Fruit fly (Drosophila melanogaster) whole organism, pupa: ENCODE measurements around the gene CG34280.

Experiments
- CG15710 ChIP-seq: fragments of 200-800 bp; sonication (Bioruptor generic); optimal IDR thresholded peaks from 2 replicates; lab custom pipeline; 2018; ENCODE audit warnings: missing biosample characterization, mild to moderate bottlenecking, missing genetic modification characterization, moderate library complexity
- CG4496 ChIP-seq: fragments of 200-800 bp; sonication (Bioruptor generic); IDR thresholded peaks from 3 replicates; pipeline ENCODE4 v1.3.6; 2022; ENCODE audit warnings: missing biosample characterization, missing genetic modification characterization
- D1 ChIP-seq: fragments of 200-800 bp; sonication (Bioruptor generic); optimal IDR thresholded peaks from 2 replicates; lab custom pipeline; 2018; ENCODE audit warnings: missing biosample characterization, mild to moderate bottlenecking, missing genetic modification characterization, moderate library complexity
- EcR ChIP-seq: fragments of 200-800 bp; sonication (Bioruptor generic); optimal IDR thresholded peaks from 3 replicates; lab custom pipeline; 2019; ENCODE audit warnings: missing biosample characterization, missing genetic modification characterization, mild to moderate bottlenecking, moderate library complexity, missing genetic modification reagents
- Snoo ChIP-seq: fragments of 200-800 bp; sonication (Bioruptor generic); optimal IDR thresholded peaks from 3 replicates; lab custom pipeline; 2017; ENCODE audit warnings: missing biosample characterization, mild to moderate bottlenecking, missing genetic modification characterization, inconsistent platforms

DNA sequence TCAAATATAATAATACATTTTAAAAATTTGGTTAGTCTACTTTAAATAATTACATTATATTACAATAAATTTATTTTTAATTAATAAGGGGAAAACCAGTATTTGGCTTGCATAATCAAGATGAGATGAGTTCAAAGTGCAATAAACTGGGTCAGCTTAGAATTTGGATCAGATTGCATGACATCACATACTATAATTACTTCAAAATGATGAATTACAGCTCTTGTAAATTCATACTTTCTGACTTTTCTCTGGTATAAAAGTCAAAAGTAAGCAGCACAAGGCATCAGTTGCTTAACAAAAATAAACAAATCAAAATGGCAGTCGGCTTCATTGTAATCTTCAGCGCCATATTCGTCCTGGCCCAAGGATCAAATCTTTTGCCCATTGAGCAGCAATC lies 13.6 kb upstream of the CG34280 start, which contains the start of gene CG33333:
- TF ChIP-seq D1 (tag; lab: Kevin White, UChicago) (no peak), Snoo (tag; lab: Kevin White, UChicago) (no peak), CG4496 (no peak), EcR (GFP tag; lab: Kevin White, UChicago) (no peak), CG15710 (no peak)
